Worm (Caenorhabditis elegans) whole organism, midembryonic: ENCODE measurements around the gene T25F10.1.

Experiments
- T22C8.4 ChIP-seq: fragments of 200-800 bp; sonication (Bioruptor generic); IDR thresholded peaks from 2 replicates; pipeline ENCODE4 v1.3.6; 2022; ENCODE audit warnings: missing genetic modification characterization, missing compliant biosample characterization
- klf-2 ChIP-seq: fragments of 200-800 bp; sonication (Bioruptor generic); conservative IDR thresholded peaks from 2 replicates; pipeline ENCODE4 v1.3.6; 2022; ENCODE audit warnings: missing genetic modification reagents, missing genetic modification characterization, missing compliant biosample characterization

DNA sequence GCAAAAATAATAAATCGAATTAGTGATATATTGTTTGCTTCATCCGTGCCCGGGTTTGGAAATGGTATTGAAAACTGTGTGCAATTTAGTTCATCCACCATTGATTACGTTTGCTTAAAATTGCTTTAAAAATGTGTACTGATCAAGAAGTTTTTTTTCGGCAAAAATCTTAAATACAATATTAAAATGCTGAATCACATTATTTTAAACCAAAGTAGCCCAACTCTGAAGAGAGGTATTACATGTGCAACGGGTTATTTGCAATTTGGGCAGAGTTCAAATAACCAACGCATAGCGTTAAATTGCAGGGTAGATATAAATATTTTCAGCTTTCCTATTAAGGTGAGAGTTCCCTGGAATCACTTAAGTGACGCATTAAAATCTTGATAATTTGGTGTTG, 48.9 kb downstream of the T25F10.1 start, which contains the start of gene dmsr-14:
- TF ChIP-seq klf-2 (GFP tag; lab: Robert Waterston, UW) (no peak), T22C8.4 (no peak)
